Fruit fly (Drosophila melanogaster) Kc167 (cell line): ENCODE measurements around the gene Dr.

Experiments
- Myc ChIP-seq: fragments of >200 bp; optimal IDR thresholded peaks from 2 replicates; lab custom pipeline; 2017; ENCODE audit warnings: missing external identifiers
- Sin3A ChIP-seq: fragments of >200 bp; optimal IDR thresholded peaks from 2 replicates; lab custom pipeline; 2018; ENCODE audit warnings: missing external identifiers
- h ChIP-seq: fragments of >200 bp; optimal IDR thresholded peaks from 3 replicates; lab custom pipeline; 2018; ENCODE audit warnings: missing external identifiers
- insv ChIP-seq: fragments of >200 bp; optimal IDR thresholded peaks from 3 replicates; lab custom pipeline; 2018; ENCODE audit warnings: missing external identifiers
- psq ChIP-seq: fragments of >200 bp; optimal IDR thresholded peaks from 2 replicates; lab custom pipeline; 2017; ENCODE audit warnings: missing external identifiers
- ttk ChIP-seq: sonication (Bioruptor generic); optimal IDR thresholded peaks from 2 replicates; lab custom pipeline; 2017; ENCODE audit warnings: missing external identifiers

The Dr gene

dm6 chr3R:29556003-29556467 lies at the start of gene Dr:
Gene Dr (plus strand): TSS chr3R:29556386.
- TF ChIP-seq insv: no peak
- no peak for TF ChIP-seq Myc (lab: Kevin White, UChicago)
- TF ChIP-seq ttk (lab: Kevin White, UChicago): no peak
- TF ChIP-seq psq (lab: Kevin White, UChicago): no peak

DNA sequence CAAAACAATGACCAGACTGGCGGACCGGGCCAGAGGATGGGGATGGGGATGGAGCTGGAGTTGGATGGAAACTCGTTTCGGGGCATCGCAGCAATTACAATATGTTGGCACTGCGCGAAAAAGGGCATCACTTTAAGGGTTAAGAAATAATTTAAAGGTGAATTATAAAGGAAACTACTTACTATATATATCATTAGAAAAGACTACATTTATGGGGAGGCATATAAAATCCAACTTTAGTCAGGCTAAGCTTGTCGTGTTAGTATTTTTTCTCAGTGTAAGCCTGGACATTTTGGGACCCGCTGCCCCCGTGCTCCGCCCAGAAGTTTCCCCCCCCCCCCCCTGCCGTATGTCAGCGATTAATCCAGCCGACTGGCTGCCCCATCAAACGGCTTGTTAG lies 49.6 kb upstream of the Dr start:
- TF ChIP-seq ttk (lab: Kevin White, UChicago) (no peak), Myc (lab: Kevin White, UChicago) (no peak), psq (lab: Kevin White, UChicago) (no peak), h (lab: Kevin White, UChicago) (no peak), insv (no peak), Sin3A (lab: Kevin White, UChicago) (no peak)

DNA sequence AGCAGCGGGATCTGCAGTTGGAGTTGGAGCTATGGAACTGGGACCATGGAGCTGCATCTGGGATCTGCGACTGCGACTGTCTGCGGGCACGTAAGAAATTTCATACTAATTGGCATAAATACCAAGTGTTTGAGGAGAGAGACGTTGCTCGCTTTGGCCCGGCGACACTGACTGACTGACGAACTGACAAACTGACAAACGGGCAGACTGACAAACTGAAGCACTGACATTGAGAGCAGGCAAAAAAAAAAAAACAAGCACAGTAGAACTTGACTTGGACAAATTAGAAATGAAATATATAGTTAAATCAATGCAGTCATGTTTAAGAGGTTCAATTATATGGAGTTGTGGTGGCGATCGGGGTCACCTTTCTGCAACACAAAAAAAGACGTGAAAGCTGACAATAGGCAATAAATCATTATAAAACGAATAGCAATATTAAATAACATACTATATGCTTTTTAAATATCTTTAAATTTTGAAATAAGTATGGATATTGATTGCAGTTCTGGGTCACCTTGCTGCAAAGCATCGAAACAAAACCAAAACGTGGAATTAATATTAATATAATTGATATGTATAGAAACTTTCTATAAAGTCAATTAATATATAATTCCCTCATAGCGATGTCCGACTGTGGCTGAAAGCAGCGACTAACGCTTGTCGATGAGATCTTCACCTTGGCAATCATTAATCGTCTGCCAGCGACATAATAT lies 47.5 kb upstream of the Dr start:
- TF ChIP-seq h (lab: Kevin White, UChicago): no peak

DNA sequence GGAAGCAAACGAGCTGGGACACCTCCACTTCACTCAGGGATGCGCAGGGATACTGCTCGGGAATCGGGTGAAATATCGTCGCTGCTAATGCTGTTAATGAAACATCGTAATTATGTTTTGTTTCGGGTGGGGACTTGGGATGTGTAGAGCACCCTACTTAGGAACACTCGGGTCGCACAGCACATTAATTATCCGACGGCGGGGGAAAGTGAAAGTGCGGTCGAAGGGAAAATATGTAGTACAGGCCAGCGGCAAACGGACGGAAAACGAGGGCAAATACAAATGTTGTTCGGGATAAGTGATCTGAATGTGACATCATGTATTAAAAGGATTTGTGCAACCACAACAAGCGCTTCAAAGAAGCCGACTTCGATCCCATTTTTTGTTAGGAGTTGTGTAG lies 44.7 kb upstream of the Dr start:
- no peak for TF ChIP-seq h (lab: Kevin White, UChicago)
- TF ChIP-seq Myc (lab: Kevin White, UChicago): no peak
- no peak for TF ChIP-seq Sin3A (lab: Kevin White, UChicago)
- TF ChIP-seq insv: no peak
- TF ChIP-seq ttk (lab: Kevin White, UChicago): no peak
- no peak for TF ChIP-seq psq (lab: Kevin White, UChicago)

DNA sequence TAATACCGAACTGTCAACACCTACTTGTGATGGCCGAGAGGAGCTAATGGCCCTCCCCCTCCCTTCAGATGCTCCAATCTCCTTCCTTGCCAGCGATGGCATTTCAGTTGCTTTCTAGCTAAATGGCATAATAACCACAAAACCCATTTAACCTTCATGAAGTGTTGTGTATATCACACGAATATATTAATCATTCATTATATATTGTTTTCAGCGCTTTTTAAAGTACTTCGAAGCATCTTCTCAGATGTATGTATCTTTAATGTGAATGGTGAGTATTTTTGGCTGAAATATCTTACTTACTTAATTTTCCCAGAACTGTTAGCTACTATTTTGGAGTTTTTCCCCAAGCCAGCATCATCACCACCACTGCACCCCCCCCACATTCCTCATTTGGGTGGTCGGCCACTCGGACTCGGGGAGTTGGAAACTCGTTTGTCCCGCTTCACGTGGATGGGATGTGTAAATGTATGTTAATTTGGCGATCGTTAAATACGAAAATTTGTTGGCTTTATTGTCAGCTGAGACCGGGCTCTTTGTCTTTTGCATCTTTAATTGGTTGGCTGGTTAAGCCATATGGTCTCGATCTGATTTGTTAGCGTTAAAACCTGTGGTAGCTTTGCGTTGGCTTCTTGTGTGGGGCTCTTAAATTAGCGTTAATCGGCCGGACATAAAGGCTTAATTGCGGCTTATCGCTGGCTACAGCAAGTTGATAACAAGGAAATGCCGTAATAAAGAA lies 43.7 kb upstream of the Dr start:
- TF ChIP-seq psq (lab: Kevin White, UChicago): no peak
- TF ChIP-seq ttk (lab: Kevin White, UChicago): no peak
- no peak for TF ChIP-seq h (lab: Kevin White, UChicago)
- TF ChIP-seq Myc (lab: Kevin White, UChicago): no peak
- no peak for TF ChIP-seq Sin3A (lab: Kevin White, UChicago)
- no peak for TF ChIP-seq insv

DNA sequence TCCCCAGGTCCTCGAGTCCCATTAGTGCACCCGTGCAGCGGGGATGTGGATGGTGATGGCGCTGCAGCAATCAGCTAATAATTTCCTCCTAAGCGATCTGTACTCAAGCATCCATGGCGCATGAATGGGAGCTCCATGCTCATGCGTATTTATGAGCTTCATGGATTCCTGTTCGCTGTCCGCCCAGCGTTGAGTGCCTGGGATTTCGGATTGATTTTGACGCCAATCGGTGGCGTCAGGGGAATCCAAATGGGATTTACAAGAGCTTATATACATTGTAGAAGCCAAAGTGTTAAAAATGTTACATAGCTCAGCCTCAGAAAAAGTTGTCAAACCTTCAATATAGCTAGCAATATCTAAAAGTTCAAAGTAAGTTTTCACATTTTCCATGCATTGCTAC lies 40.8 kb upstream of the Dr start, which contains the start of gene ND-20L:
ND-20L (plus strand) TSS at position 301 of the 400 bp plus-strand sequence.
- no peak for TF ChIP-seq ttk (lab: Kevin White, UChicago)
- TF ChIP-seq psq (lab: Kevin White, UChicago): no peak
- TF ChIP-seq Myc (lab: Kevin White, UChicago): no peak
- no peak for TF ChIP-seq Sin3A (lab: Kevin White, UChicago)
- no peak for TF ChIP-seq insv
- TF ChIP-seq h (lab: Kevin White, UChicago): no peak

- no peak for TF ChIP-seq Sin3A (lab: Kevin White, UChicago)
- no peak for TF ChIP-seq psq (lab: Kevin White, UChicago)
- no peak for TF ChIP-seq ttk (lab: Kevin White, UChicago)
- no peak for TF ChIP-seq insv
- TF ChIP-seq Myc (lab: Kevin White, UChicago): no peak
- no peak for TF ChIP-seq h (lab: Kevin White, UChicago)
Measured at dm6 chr3R:29516766-29517165, 39.4 kb upstream of the Dr start.

DNA sequence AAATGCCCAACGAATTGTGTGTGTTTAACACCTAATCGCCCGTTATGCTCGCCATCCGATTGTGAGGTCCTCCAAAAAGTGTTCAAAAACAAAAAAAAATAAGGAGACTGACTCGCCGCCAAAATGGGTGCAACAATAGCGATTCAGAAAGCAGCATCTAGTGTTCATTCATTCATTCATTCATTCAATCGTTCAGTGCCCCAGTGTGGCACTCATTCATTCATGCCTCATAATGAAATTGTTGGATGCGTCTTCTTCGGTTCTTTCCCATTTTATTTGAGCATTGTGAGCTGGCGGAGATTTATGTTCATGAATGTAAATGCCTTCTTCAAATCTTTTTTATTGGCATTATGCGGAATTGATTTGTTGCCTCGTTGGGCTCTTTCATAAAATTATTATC lies 38.3 kb upstream of the Dr start:
- TF ChIP-seq h (lab: Kevin White, UChicago): no peak
- no peak for TF ChIP-seq Sin3A (lab: Kevin White, UChicago)
- TF ChIP-seq insv: no peak
- TF ChIP-seq psq (lab: Kevin White, UChicago): no peak
- TF ChIP-seq ttk (lab: Kevin White, UChicago): no peak
- TF ChIP-seq Myc (lab: Kevin White, UChicago): no peak

DNA sequence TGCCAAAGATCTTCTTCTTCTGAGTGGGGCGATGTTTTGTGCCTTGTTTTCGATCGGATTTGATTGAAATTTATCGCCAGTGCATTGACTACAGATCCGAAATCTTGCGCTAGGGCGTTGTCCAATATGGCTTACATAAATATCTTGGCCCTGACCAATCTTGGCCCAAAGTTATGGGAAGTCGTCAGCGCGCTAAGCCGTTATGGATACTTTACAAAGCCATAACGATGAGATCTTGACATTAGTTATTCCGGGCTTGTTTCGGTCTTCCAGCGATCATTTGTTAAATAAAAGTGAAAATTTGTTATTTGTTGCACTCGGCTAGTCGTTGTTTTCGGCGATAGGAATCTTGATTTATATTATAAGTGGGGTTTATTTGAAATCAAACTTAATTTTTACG lies 37.7 kb upstream of the Dr start:
- no peak for TF ChIP-seq Sin3A (lab: Kevin White, UChicago)
- TF ChIP-seq insv: no peak
- no peak for TF ChIP-seq h (lab: Kevin White, UChicago)
- TF ChIP-seq Myc (lab: Kevin White, UChicago): no peak
- no peak for TF ChIP-seq psq (lab: Kevin White, UChicago)
- TF ChIP-seq ttk (lab: Kevin White, UChicago): no peak

DNA sequence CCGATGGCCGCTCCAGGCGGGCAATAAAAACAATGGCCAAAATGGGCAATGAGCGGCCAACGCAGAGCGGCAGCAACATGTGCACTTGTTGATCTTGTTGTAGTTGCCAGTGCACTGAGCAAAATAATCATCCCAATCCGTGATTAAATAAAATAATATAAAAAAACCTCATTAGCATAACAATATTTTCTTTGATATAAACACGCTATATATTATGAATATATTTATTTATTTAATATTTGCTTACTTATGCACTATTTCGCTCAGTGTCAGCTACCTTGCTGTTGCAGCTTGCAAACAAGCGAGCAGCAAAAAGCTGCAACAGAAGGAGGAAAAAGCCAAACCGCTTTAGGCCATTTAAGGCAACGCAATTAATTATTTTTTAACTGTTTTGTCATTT lies 36.9 kb upstream of the Dr start:
- TF ChIP-seq h (lab: Kevin White, UChicago): no peak
- no peak for TF ChIP-seq psq (lab: Kevin White, UChicago)
- TF ChIP-seq ttk (lab: Kevin White, UChicago): no peak
- TF ChIP-seq Myc (lab: Kevin White, UChicago): no peak
- no peak for TF ChIP-seq Sin3A (lab: Kevin White, UChicago)
- no peak for TF ChIP-seq insv

DNA sequence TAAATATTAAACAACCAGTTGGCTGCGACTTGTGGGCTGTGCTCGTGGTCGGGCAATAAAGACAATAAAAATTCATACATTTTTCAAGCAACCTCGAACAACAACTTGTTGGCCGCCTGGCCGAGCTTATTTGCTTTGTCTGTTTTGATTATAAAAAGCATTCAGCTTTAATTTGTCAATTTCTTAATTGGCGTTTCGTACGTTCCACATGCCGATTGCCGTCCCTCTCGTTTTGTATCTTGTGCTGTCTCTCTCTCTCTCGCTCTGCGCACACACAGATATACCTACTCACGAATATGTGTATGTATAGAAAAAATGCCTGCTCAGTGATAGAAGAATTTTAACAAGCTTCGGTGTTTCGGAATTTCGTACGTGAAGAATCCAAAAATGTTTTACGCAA lies 36.0 kb upstream of the Dr start:
- TF ChIP-seq ttk (lab: Kevin White, UChicago) (no peak), insv (no peak), psq (lab: Kevin White, UChicago) (no peak), Sin3A (lab: Kevin White, UChicago) (no peak), h (lab: Kevin White, UChicago) (no peak), Myc (lab: Kevin White, UChicago) (no peak)

DNA sequence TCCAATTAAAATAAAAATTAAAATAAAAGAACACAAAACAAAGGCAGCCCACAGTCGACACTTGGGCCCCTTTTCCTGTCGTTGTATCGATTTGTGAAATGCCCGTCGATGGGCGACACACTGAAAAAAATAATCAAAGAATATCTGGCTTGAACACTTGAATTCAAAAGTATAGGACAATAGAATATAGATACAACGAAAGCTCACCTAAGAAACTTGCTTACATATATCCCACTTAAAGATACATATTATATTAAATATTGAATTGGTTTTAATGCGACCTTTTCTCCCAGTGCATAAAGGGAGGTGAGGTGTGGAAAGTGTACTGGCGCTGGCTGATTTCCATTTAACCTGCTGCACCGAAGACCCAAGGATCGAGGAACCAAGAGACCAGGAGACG lies 34.0 kb upstream of the Dr start:
- TF ChIP-seq psq (lab: Kevin White, UChicago) (no peak), Sin3A (lab: Kevin White, UChicago) (no peak), Myc (lab: Kevin White, UChicago) (no peak), h (lab: Kevin White, UChicago) (no peak), ttk (lab: Kevin White, UChicago) (no peak), insv (no peak)
